Fruit fly (Drosophila melanogaster): ENCODE results near the gene CG17110.

DNA sequence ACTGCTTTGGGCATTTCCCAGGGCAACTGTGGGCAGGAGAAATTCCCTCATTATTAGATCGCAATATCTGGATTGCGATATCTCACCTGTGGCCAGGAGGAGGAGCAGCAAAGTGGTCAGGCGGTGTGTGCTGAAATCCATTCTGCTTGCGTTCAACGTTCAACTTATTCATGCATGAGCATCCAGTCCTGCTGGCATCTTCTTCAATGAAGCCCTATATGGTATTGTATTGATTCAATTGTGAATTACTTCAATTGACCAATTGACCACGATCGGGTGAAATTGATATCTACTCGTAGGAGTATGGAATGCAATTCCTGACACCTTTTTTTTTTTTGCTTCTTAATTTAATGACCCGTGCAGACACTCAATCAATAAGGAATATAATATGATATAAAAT, 35.4 kb upstream of the CG17110 start:
- TF ChIP-seq h (optimal IDR thresholded peaks at IDR 0.05) (no peak), psq (optimal IDR thresholded peaks at IDR 0.05) (no peak), Myc (optimal IDR thresholded peaks at IDR 0.05) (no peak), Sin3A (optimal IDR thresholded peaks at IDR 0.05) (no peak), insv (optimal IDR thresholded peaks at IDR 0.05) (no peak)

Data from Kc167 (cell line).